Worm (Caenorhabditis elegans) whole organism, mixed stage, embryonic: ENCODE results near the gene F10C1.9.

Experiments used
- M03D4.4 ChIP-seq: sonication (generic microtip); optimal IDR thresholded peaks from 2 replicates; lab custom pipeline; 2017; ENCODE audit warnings: mild to moderate bottlenecking, missing genetic modification characterization, missing compliant biosample characterization
- blmp-1 ChIP-seq: fragments of 150-350 bp; optimal IDR thresholded peaks from 2 replicates; lab custom pipeline; 2014; ENCODE audit warnings: missing biosample characterization, missing genetic modification characterization
- ceh-39 ChIP-seq: fragments of 150-350 bp; optimal IDR thresholded peaks from 2 replicates; lab custom pipeline; 2014; ENCODE audit warnings: missing biosample characterization, missing genetic modification characterization
- ceh-43 ChIP-seq: fragments of 200-800 bp; sonication (Bioruptor generic); optimal IDR thresholded peaks from 2 replicates; lab custom pipeline; 2018; ENCODE audit warnings: mild to moderate bottlenecking, missing genetic modification characterization, moderate library complexity, missing compliant biosample characterization
- ceh-83 ChIP-seq: fragments of 200-800 bp; sonication (Bioruptor generic); optimal IDR thresholded peaks from 2 replicates; lab custom pipeline; 2018; ENCODE audit warnings: mild to moderate bottlenecking, missing genetic modification characterization, missing compliant biosample characterization
- ces-1 ChIP-seq: fragments of 150-350 bp; optimal IDR thresholded peaks from 2 replicates; lab custom pipeline; 2014; ENCODE audit warnings: missing biosample characterization, missing genetic modification reagents, missing genetic modification characterization
- cnd-1 ChIP-seq: fragments of 200-800 bp; sonication (Bioruptor generic); optimal IDR thresholded peaks from 2 replicates; lab custom pipeline; 2018; ENCODE audit warnings: mild to moderate bottlenecking, missing genetic modification characterization, missing compliant biosample characterization
- drap-1 ChIP-seq: fragments of 200-800 bp; sonication (Bioruptor generic); optimal IDR thresholded peaks from 3 replicates; lab custom pipeline; 2018; ENCODE audit warnings: mild to moderate bottlenecking, missing genetic modification characterization, missing compliant biosample characterization
- elt-1 ChIP-seq: sonication (generic microtip); optimal IDR thresholded peaks from 2 replicates; lab custom pipeline; 2017; ENCODE audit warnings: missing genetic modification characterization, mild to moderate bottlenecking, missing compliant biosample characterization, antibody characterized with exemption, moderate library complexity, borderline replicate concordance; ENCODE audit not compliant: insufficient read depth
- elt-3 ChIP-seq: fragments of 150-350 bp; optimal IDR thresholded peaks from 2 replicates; lab custom pipeline; 2014; ENCODE audit warnings: missing biosample characterization, missing genetic modification characterization
- flh-1 ChIP-seq: fragments of 200-800 bp; sonication (Bioruptor generic); optimal IDR thresholded peaks from 2 replicates; lab custom pipeline; 2018; ENCODE audit warnings: mild to moderate bottlenecking, missing genetic modification characterization, moderate library complexity, missing compliant biosample characterization
- ham-2 ChIP-seq: fragments of 200-800 bp; sonication (Bioruptor generic); optimal IDR thresholded peaks from 2 replicates; lab custom pipeline; 2018; ENCODE audit warnings: mild to moderate bottlenecking, missing genetic modification characterization, missing compliant biosample characterization
- hlh-1 ChIP-seq: fragments of 150-350 bp; optimal IDR thresholded peaks from 2 replicates; lab custom pipeline; 2014; ENCODE audit warnings: missing biosample characterization, missing genetic modification reagents, missing genetic modification characterization
- lin-13 ChIP-seq: fragments of 150-350 bp; optimal IDR thresholded peaks from 2 replicates; lab custom pipeline; 2014; ENCODE audit warnings: missing biosample characterization, missing genetic modification characterization
- lin-32 ChIP-seq: fragments of 200-800 bp; sonication (Bioruptor generic); optimal IDR thresholded peaks from 2 replicates; lab custom pipeline; 2018; ENCODE audit warnings: mild to moderate bottlenecking, missing genetic modification characterization, missing compliant biosample characterization
- lsy-2 ChIP-seq: fragments of 150-350 bp; optimal IDR thresholded peaks from 2 replicates; lab custom pipeline; 2014; ENCODE audit warnings: missing biosample characterization, missing genetic modification characterization
- mab-5 ChIP-seq: fragments of 150-350 bp; optimal IDR thresholded peaks from 2 replicates; lab custom pipeline; 2014; ENCODE audit warnings: missing biosample characterization, missing genetic modification characterization
- mep-1 ChIP-seq: fragments of 150-350 bp; optimal IDR thresholded peaks from 2 replicates; lab custom pipeline; 2017; ENCODE audit warnings: missing biosample characterization, missing genetic modification reagents, missing genetic modification characterization, inconsistent platforms
- mls-2 ChIP-seq: sonication (generic microtip); optimal IDR thresholded peaks from 2 replicates; lab custom pipeline; 2016; ENCODE audit warnings: mild to moderate bottlenecking, missing genetic modification characterization, moderate library complexity, missing compliant biosample characterization
- nhr-12 ChIP-seq: fragments of 150-350 bp; optimal IDR thresholded peaks from 2 replicates; lab custom pipeline; 2014; ENCODE audit warnings: missing biosample characterization, missing genetic modification characterization
- nhr-2 ChIP-seq: fragments of 150-350 bp; optimal IDR thresholded peaks from 2 replicates; lab custom pipeline; 2014; ENCODE audit warnings: missing biosample characterization, missing genetic modification characterization
- nhr-237 ChIP-seq: fragments of 150-350 bp; optimal IDR thresholded peaks from 2 replicates; lab custom pipeline; 2014; ENCODE audit warnings: missing biosample characterization, missing genetic modification characterization
- nhr-28 ChIP-seq: fragments of 150-350 bp; optimal IDR thresholded peaks from 2 replicates; lab custom pipeline; 2014; ENCODE audit warnings: missing biosample characterization, missing genetic modification characterization
- nhr-76 ChIP-seq: sonication (generic microtip); optimal IDR thresholded peaks from 2 replicates; lab custom pipeline; 2017; ENCODE audit warnings: missing biosample characterization, missing genetic modification characterization
- pha-4 ChIP-seq: fragments of 150-350 bp; optimal IDR thresholded peaks from 2 replicates; lab custom pipeline; 2018; ENCODE audit warnings: missing biosample characterization, missing genetic modification reagents, missing genetic modification characterization
- sem-2 ChIP-seq: fragments of 200-800 bp; sonication (Bioruptor generic); optimal IDR thresholded peaks from 2 replicates; lab custom pipeline; 2018; ENCODE audit warnings: mild to moderate bottlenecking, missing genetic modification characterization, missing compliant biosample characterization
- snpc-4 ChIP-seq: fragments of 150-350 bp; optimal IDR thresholded peaks from 2 replicates; lab custom pipeline; 2014; ENCODE audit warnings: missing biosample characterization, missing genetic modification characterization
- sptf-1 ChIP-seq: sonication (generic microtip); optimal IDR thresholded peaks from 2 replicates; lab custom pipeline; 2017; ENCODE audit warnings: mild to moderate bottlenecking, missing genetic modification characterization, moderate library complexity, missing compliant biosample characterization
- tbx-8 ChIP-seq: fragments of 200-800 bp; sonication (Bioruptor generic); optimal IDR thresholded peaks from 2 replicates; lab custom pipeline; 2018; ENCODE audit warnings: mild to moderate bottlenecking, missing genetic modification characterization, moderate library complexity, missing compliant biosample characterization
- unc-120 ChIP-seq: sonication (generic microtip); optimal IDR thresholded peaks from 2 replicates; lab custom pipeline; 2017; ENCODE audit warnings: missing genetic modification characterization, missing compliant biosample characterization; ENCODE audit not compliant: poor library complexity, severe bottlenecking
- unc-62 ChIP-seq: fragments of 150-350 bp; optimal IDR thresholded peaks from 2 replicates; lab custom pipeline; 2014; ENCODE audit warnings: missing biosample characterization, missing genetic modification reagents, missing genetic modification characterization
- zip-8 ChIP-seq: fragments of 150-350 bp; optimal IDR thresholded peaks from 2 replicates; lab custom pipeline; 2014; ENCODE audit warnings: missing biosample characterization, missing genetic modification characterization
- ztf-11 ChIP-seq: fragments of 150-350 bp; optimal IDR thresholded peaks from 2 replicates; lab custom pipeline; 2014; ENCODE audit warnings: missing biosample characterization, missing genetic modification characterization

The F10C1.9 gene

ce11 chrII:5702611-5703192 is 42.4 kb downstream of the F10C1.9 start:
- TF ChIP-seq M03D4.4 (tag; lab: Kevin White, UChicago): no peak
- TF ChIP-seq ces-1 (GFP tag; lab: Kevin White, UChicago): peak; percentile 77

ce11 chrII:5701485-5701884 is 43.6 kb downstream of the F10C1.9 start:
- TF ChIP-seq nhr-12 (tag; lab: Kevin White, UChicago) (no peak), cnd-1 (no peak), ces-1 (GFP tag; lab: Kevin White, UChicago) (peak; percentile 1), nhr-237 (tag; lab: Kevin White, UChicago) (no peak), ceh-39 (tag; lab: Kevin White, UChicago) (no peak), mep-1 (tag; lab: Kevin White, UChicago) (peak; percentile 31), lsy-2 (tag; lab: Kevin White, UChicago) (no peak), flh-1 (GFP tag; lab: Kevin White, UChicago) (no peak), ceh-43 (GFP tag; lab: Kevin White, UChicago) (no peak), mab-5 (tag; lab: Kevin White, UChicago) (no peak), unc-62 (no peak), sem-2 (GFP tag; lab: Kevin White, UChicago) (no peak), lin-13 (tag; lab: Kevin White, UChicago) (no peak), ham-2 (GFP tag; lab: Kevin White, UChicago) (no peak), snpc-4 (tag; lab: Kevin White, UChicago) (no peak), ztf-11 (tag; lab: Kevin White, UChicago) (no peak), sptf-1 (no peak), M03D4.4 (tag; lab: Kevin White, UChicago) (no peak)

- TF ChIP-seq blmp-1 (tag; lab: Kevin White, UChicago) (no peak), ces-1 (GFP tag; lab: Kevin White, UChicago) (no peak), zip-8 (no peak), cnd-1 (no peak), nhr-76 (tag; lab: Kevin White, UChicago) (no peak)
- TF ChIP-seq, all 35 proteins: peak for 0
These were observed 46.2 kb downstream of the F10C1.9 start, which contains the start of the genes C25H3.10 and C25H3.1 for ce11 chrII:5698869-5699268. Gene C25H3.10 (minus strand): TSS chrII:5698969. Gene C25H3.1 (plus strand): TSS chrII:5699071.

ce11 chrII:5698254-5698653 is 46.8 kb downstream of the F10C1.9 start:
- TF ChIP-seq lin-13 (tag; lab: Kevin White, UChicago): no peak
- no peak for TF ChIP-seq ham-2 (GFP tag; lab: Kevin White, UChicago)
- TF ChIP-seq unc-62: no peak
- no peak for TF ChIP-seq flh-1 (GFP tag; lab: Kevin White, UChicago)
- no peak for TF ChIP-seq hlh-1 (tag; lab: Kevin White, UChicago)
- no peak for TF ChIP-seq lsy-2 (tag; lab: Kevin White, UChicago)
- no peak for TF ChIP-seq M03D4.4 (tag; lab: Kevin White, UChicago)
- TF ChIP-seq tbx-8 (GFP tag; lab: Kevin White, UChicago): no peak
- no peak for TF ChIP-seq mab-5 (tag; lab: Kevin White, UChicago)
- TF ChIP-seq sem-2 (GFP tag; lab: Kevin White, UChicago): no peak
- TF ChIP-seq nhr-76 (tag; lab: Kevin White, UChicago): no peak
- TF ChIP-seq, all 35 proteins: peak for 0

ce11 chrII:5697338-5697737 is 47.7 kb downstream of the F10C1.9 start:
- no peak for TF ChIP-seq cnd-1
- TF ChIP-seq snpc-4 (tag; lab: Kevin White, UChicago): no peak
- TF ChIP-seq zip-8: no peak
- TF ChIP-seq nhr-2 (tag; lab: Kevin White, UChicago): no peak
- TF ChIP-seq sem-2 (GFP tag; lab: Kevin White, UChicago): no peak
- TF ChIP-seq flh-1 (GFP tag; lab: Kevin White, UChicago): no peak
- no peak for TF ChIP-seq ham-2 (GFP tag; lab: Kevin White, UChicago)
- TF ChIP-seq unc-120: no peak
- no peak for TF ChIP-seq pha-4
- no peak for TF ChIP-seq nhr-76 (tag; lab: Kevin White, UChicago)
- TF ChIP-seq tbx-8 (GFP tag; lab: Kevin White, UChicago): no peak
- TF ChIP-seq lin-13 (tag; lab: Kevin White, UChicago): no peak
- TF ChIP-seq lsy-2 (tag; lab: Kevin White, UChicago): no peak
- TF ChIP-seq elt-1: no peak
- TF ChIP-seq mep-1 (tag; lab: Kevin White, UChicago): no peak
- TF ChIP-seq mab-5 (tag; lab: Kevin White, UChicago): no peak

ce11 chrII:5696218-5696617 is 48.9 kb downstream of the F10C1.9 start:
- TF ChIP-seq elt-3 (tag; lab: Kevin White, UChicago) (no peak), drap-1 (GFP tag; lab: Kevin White, UChicago) (no peak), tbx-8 (GFP tag; lab: Kevin White, UChicago) (no peak), nhr-76 (tag; lab: Kevin White, UChicago) (no peak), ceh-43 (GFP tag; lab: Kevin White, UChicago) (no peak), zip-8 (no peak), M03D4.4 (tag; lab: Kevin White, UChicago) (no peak), pha-4 (no peak), unc-62 (no peak), lin-32 (no peak), lsy-2 (tag; lab: Kevin White, UChicago) (no peak), mab-5 (tag; lab: Kevin White, UChicago) (no peak), mls-2 (no peak), nhr-28 (tag; lab: Kevin White, UChicago) (no peak), ceh-83 (GFP tag; lab: Kevin White, UChicago) (no peak), snpc-4 (tag; lab: Kevin White, UChicago) (no peak), elt-1 (no peak), mep-1 (tag; lab: Kevin White, UChicago) (no peak), flh-1 (GFP tag; lab: Kevin White, UChicago) (no peak), hlh-1 (tag; lab: Kevin White, UChicago) (no peak)
- TF ChIP-seq, all 35 proteins: peak for 0
